Worm (Caenorhabditis elegans): Measurements from ENCODE around the gene Y22D7AR.14.

Gene Y22D7AR.14

ce11 chrIII:1698842-1699241 is 9.0 kb upstream of the Y22D7AR.14 start, which contains the start of gene fbxa-74:
fbxa-74 (minus strand) TSS chrIII:1698986.
- TF ChIP-seq nhr-11 (tag; optimal IDR thresholded peaks at IDR 0.05) = no peak
- TF ChIP-seq C34F6.9 (tag; optimal IDR thresholded peaks at IDR 0.05) = no peak
- no peak for TF ChIP-seq unc-55 (GFP tag; optimal IDR thresholded peaks at IDR 0.05)
- no peak for TF ChIP-seq sem-4 (tag; optimal IDR thresholded peaks at IDR 0.05)
- TF ChIP-seq fos-1 (tag; optimal IDR thresholded peaks at IDR 0.05) = peak; percentile 67
- no peak for TF ChIP-seq gmeb-1 (tag; optimal IDR thresholded peaks at IDR 0.05)

ce11 chrIII:1695006-1695405 is 5.2 kb upstream of the Y22D7AR.14 start, which contains the start of gene srd-64:
srd-64 (minus strand) TSS chrIII:1695106.
- TF ChIP-seq mbf-1 (tag; optimal IDR thresholded peaks at IDR 0.05) = no peak
- no peak for TF ChIP-seq lin-13 (GFP tag; optimal IDR thresholded peaks at IDR 0.05)
- TF ChIP-seq lin-39 (tag; optimal IDR thresholded peaks at IDR 0.05) = no peak
- no peak for TF ChIP-seq Y55F3AM.14 (GFP tag; optimal IDR thresholded peaks at IDR 0.05)
- no peak for TF ChIP-seq crh-2 (tag; optimal IDR thresholded peaks at IDR 0.05)
- no peak for TF ChIP-seq nhr-77 (tag; optimal IDR thresholded peaks at IDR 0.05)
- no peak for TF ChIP-seq fos-1 (tag; optimal IDR thresholded peaks at IDR 0.05)
- TF ChIP-seq unc-55 (GFP tag; optimal IDR thresholded peaks at IDR 0.05) = no peak
- TF ChIP-seq ceh-82 (tag; optimal IDR thresholded peaks at IDR 0.05) = no peak
- no peak for TF ChIP-seq unc-39 (tag; optimal IDR thresholded peaks at IDR 0.05)
- TF ChIP-seq F13H6.1 (tag; optimal IDR thresholded peaks at IDR 0.05) = no peak
- TF ChIP-seq ceh-16 (tag; optimal IDR thresholded peaks at IDR 0.05) = no peak
- TF ChIP-seq nhr-23 (tag; optimal IDR thresholded peaks at IDR 0.05) = no peak
- TF ChIP-seq mdl-1 (tag; optimal IDR thresholded peaks at IDR 0.05) = no peak
- no peak for TF ChIP-seq sma-9 (GFP tag; optimal IDR thresholded peaks at IDR 0.05)
- TF ChIP-seq sma-9 (tag; optimal IDR thresholded peaks at IDR 0.05) = no peak
- no peak for TF ChIP-seq zag-1 (tag; optimal IDR thresholded peaks at IDR 0.05)
- no peak for TF ChIP-seq elt-3 (tag; optimal IDR thresholded peaks at IDR 0.05)

ce11 chrIII:1687999-1688398 is 1.8 kb downstream of the Y22D7AR.14 start, which contains the start of gene Y22D7AR.7:
Y22D7AR.7 (minus strand) TSS chrIII:1688099.
- no peak for TF ChIP-seq lin-39 (tag; optimal IDR thresholded peaks at IDR 0.05)
- TF ChIP-seq mab-5 (tag; optimal IDR thresholded peaks at IDR 0.05) = no peak
- no peak for TF ChIP-seq ztf-1 (GFP tag; conservative IDR thresholded peaks at IDR 0.05)
- TF ChIP-seq aly-2 (tag; optimal IDR thresholded peaks at IDR 0.05) = no peak
- no peak for TF ChIP-seq nhr-25 (tag; optimal IDR thresholded peaks at IDR 0.05)
- no peak for TF ChIP-seq elt-3 (tag; optimal IDR thresholded peaks at IDR 0.05)
- TF ChIP-seq C34F6.9 (tag; optimal IDR thresholded peaks at IDR 0.05) = no peak
- no peak for TF ChIP-seq dmd-4 (tag; optimal IDR thresholded peaks at IDR 0.05)
- TF ChIP-seq ceh-16 (tag; optimal IDR thresholded peaks at IDR 0.05) = no peak
- TF ChIP-seq nhr-21 (tag; optimal IDR thresholded peaks at IDR 0.05) = no peak
- no peak for TF ChIP-seq unc-55 (GFP tag; optimal IDR thresholded peaks at IDR 0.05)
- TF ChIP-seq nhr-6 (tag; optimal IDR thresholded peaks at IDR 0.05) = no peak
- TF ChIP-seq skn-1 (tag; optimal IDR thresholded peaks at IDR 0.05) = no peak
- no peak for TF ChIP-seq sem-4 (tag; optimal IDR thresholded peaks at IDR 0.05)
- TF ChIP-seq gmeb-1 (tag; optimal IDR thresholded peaks at IDR 0.05) = no peak
- TF ChIP-seq nhr-77 (tag; optimal IDR thresholded peaks at IDR 0.05) = no peak
- no peak for TF ChIP-seq ceh-82 (tag; optimal IDR thresholded peaks at IDR 0.05)
- TF ChIP-seq nhr-12 (tag; optimal IDR thresholded peaks at IDR 0.05) = no peak
- TF ChIP-seq blmp-1 (tag; optimal IDR thresholded peaks at IDR 0.05; ENCODE audit: insufficient read depth) = no peak
- TF ChIP-seq ama-1 (optimal IDR thresholded peaks at IDR 0.05) = no peak

ce11 chrIII:1682262-1682661 is 7.6 kb downstream of the Y22D7AR.14 start:
- TF ChIP-seq ceh-82 (tag; optimal IDR thresholded peaks at IDR 0.05) (no peak), nhr-129 (tag; optimal IDR thresholded peaks at IDR 0.05) (peak; percentile 70), lsy-2 (tag; optimal IDR thresholded peaks at IDR 0.05) (no peak), Y55F3AM.14 (GFP tag; optimal IDR thresholded peaks at IDR 0.05) (no peak), lin-11 (tag; optimal IDR thresholded peaks at IDR 0.05) (peak; percentile 19), zag-1 (tag; optimal IDR thresholded peaks at IDR 0.05) (no peak), elt-3 (tag; optimal IDR thresholded peaks at IDR 0.05) (no peak), ceh-16 (tag; optimal IDR thresholded peaks at IDR 0.05) (no peak), ztf-4 (tag; optimal IDR thresholded peaks at IDR 0.05) (peak; percentile 22), F13H6.1 (tag; optimal IDR thresholded peaks at IDR 0.05) (peak; percentile 37), ZK546.5 (tag; optimal IDR thresholded peaks at IDR 0.05) (no peak), C34F6.9 (tag; optimal IDR thresholded peaks at IDR 0.05) (peak; percentile 37), nhr-12 (tag; optimal IDR thresholded peaks at IDR 0.05) (no peak), aly-2 (tag; optimal IDR thresholded peaks at IDR 0.05) (no peak), nhr-77 (tag; optimal IDR thresholded peaks at IDR 0.05) (no peak), unc-55 (GFP tag; optimal IDR thresholded peaks at IDR 0.05) (no peak), nhr-237 (tag; optimal IDR thresholded peaks at IDR 0.05) (no peak), sma-9 (GFP tag; optimal IDR thresholded peaks at IDR 0.05) (peak; percentile 74), sma-9 (tag; optimal IDR thresholded peaks at IDR 0.05) (no peak), sem-4 (tag; optimal IDR thresholded peaks at IDR 0.05) (no peak), mdl-1 (tag; optimal IDR thresholded peaks at IDR 0.05) (peak; percentile 1 to 38), nhr-21 (tag; optimal IDR thresholded peaks at IDR 0.05) (no peak)

All from whole organism, L2 larva.